Fruit fly (Drosophila melanogaster) whole organism, pupa: ENCODE results near the gene Alp5.

Source experiments
- CG10348 ChIP-seq: fragments of 200-800 bp; sonication (Bioruptor generic); IDR thresholded peaks from 2 replicates; pipeline ENCODE4 v1.3.6; 2022; ENCODE audit warnings: missing biosample characterization, missing genetic modification characterization
- CG12605 ChIP-seq: fragments of 200-800 bp; sonication (Bioruptor generic); IDR thresholded peaks from 2 replicates; pipeline ENCODE4 v1.3.6; 2022; ENCODE audit warnings: missing biosample characterization, missing genetic modification characterization
- CG14655 ChIP-seq: fragments of 200-800 bp; sonication (Bioruptor generic); optimal IDR thresholded peaks from 3 replicates; lab custom pipeline; 2017; ENCODE audit warnings: mild to moderate bottlenecking, missing biosample characterization, missing genetic modification reagents, missing genetic modification characterization
- CG15710 ChIP-seq: fragments of 200-800 bp; sonication (Bioruptor generic); optimal IDR thresholded peaks from 2 replicates; lab custom pipeline; 2018; ENCODE audit warnings: missing biosample characterization, mild to moderate bottlenecking, missing genetic modification characterization, moderate library complexity
- CG17806 ChIP-seq: fragments of 200-800 bp; sonication (Bioruptor generic); optimal IDR thresholded peaks from 2 replicates; lab custom pipeline; 2018; ENCODE audit warnings: missing biosample characterization, mild to moderate bottlenecking, missing genetic modification characterization, moderate library complexity
- CG32121 ChIP-seq: fragments of 200-800 bp; sonication (Bioruptor generic); IDR thresholded peaks from 2 replicates; pipeline ENCODE4 v1.3.6; 2022; ENCODE audit warnings: missing biosample characterization, missing genetic modification characterization
- CG4496 ChIP-seq: fragments of 200-800 bp; sonication (Bioruptor generic); IDR thresholded peaks from 3 replicates; pipeline ENCODE4 v1.3.6; 2022; ENCODE audit warnings: missing biosample characterization, missing genetic modification characterization
- CG8301 ChIP-seq: fragments of 200-800 bp; sonication (Bioruptor generic); optimal IDR thresholded peaks from 2 replicates; lab custom pipeline; 2018; ENCODE audit warnings: missing biosample characterization, mild to moderate bottlenecking, missing genetic modification characterization
- CG9948 ChIP-seq: fragments of 200-800 bp; sonication (Bioruptor generic); optimal IDR thresholded peaks from 2 replicates; lab custom pipeline; 2018; ENCODE audit warnings: missing biosample characterization, mild to moderate bottlenecking, missing genetic modification characterization, moderate library complexity
- EcR ChIP-seq: fragments of 200-800 bp; sonication (Bioruptor generic); optimal IDR thresholded peaks from 3 replicates; lab custom pipeline; 2019; ENCODE audit warnings: missing biosample characterization, missing genetic modification characterization, mild to moderate bottlenecking, moderate library complexity, missing genetic modification reagents
- Ets98B ChIP-seq: fragments of 200-800 bp; sonication (Bioruptor generic); IDR thresholded peaks from 2 replicates; pipeline ENCODE4 v1.3.6; 2022; ENCODE audit warnings: missing biosample characterization, missing genetic modification characterization
- Pif1A ChIP-seq: fragments of 200-800 bp; sonication (Bioruptor generic); optimal IDR thresholded peaks from 3 replicates; lab custom pipeline; 2016; ENCODE audit warnings: missing biosample characterization, missing genetic modification characterization
- Pif1B ChIP-seq: fragments of 200-800 bp; sonication (Bioruptor generic); optimal IDR thresholded peaks from 3 replicates; lab custom pipeline; 2016; ENCODE audit warnings: missing biosample characterization, missing genetic modification characterization

DNA sequence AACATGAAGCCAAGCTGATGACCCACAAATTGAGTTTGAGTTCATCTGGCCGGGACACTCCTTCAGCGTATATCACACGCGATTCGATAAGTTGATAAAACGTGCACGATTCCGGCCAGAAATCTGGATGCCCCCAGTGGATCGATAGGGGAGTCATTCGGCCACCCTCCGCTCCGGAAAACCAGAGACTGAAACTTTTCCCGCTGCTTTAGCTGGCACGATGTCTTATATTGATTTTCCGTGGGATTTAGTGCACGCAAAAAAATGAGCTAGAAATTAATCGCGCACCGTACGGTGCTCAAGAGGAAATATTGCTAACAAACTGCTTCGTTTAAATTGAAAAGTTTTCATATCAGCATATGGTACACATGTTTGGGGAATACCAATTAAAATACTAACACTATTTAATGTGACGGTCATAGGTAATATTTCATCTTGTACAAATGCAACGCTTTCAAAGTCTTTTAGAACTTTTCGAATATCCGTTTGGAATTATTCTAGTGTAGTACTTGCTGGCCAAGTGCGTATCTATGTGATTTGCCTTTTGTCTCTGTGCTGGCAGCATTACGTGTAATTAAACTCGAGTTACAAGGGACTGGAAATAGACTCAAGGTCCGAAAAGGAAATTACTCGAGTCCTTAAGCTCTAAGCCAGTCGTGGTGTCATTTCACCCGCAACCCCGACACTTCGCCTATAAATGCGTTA, 50.7 kb downstream of the Alp5 start:
- TF ChIP-seq EcR (GFP tag; lab: Kevin White, UChicago) (no peak), CG15710 (tag; lab: Kevin White, UChicago) (no peak), CG9948 (no peak), CG17806 (tag; lab: Kevin White, UChicago) (no peak), CG32121 (no peak), CG4496 (GFP tag; lab: Robert Waterston, UW) (no peak), Pif1B (GFP tag; lab: Kevin White, UChicago) (no peak), Ets98B (GFP tag; lab: Robert Waterston, UW) (no peak), CG8301 (tag; lab: Kevin White, UChicago) (no peak), CG10348 (GFP tag; lab: Robert Waterston, UW) (no peak), Pif1A (GFP tag; lab: Kevin White, UChicago) (no peak), CG12605 (no peak), CG14655 (GFP tag; lab: Kevin White, UChicago) (no peak)
